Worm (Caenorhabditis elegans) whole organism, L2 larva: Measurements from ENCODE around the gene C15B12.8.

Experiments
- ama-1 ChIP-seq: fragments of 150-350 bp; optimal IDR thresholded peaks from 2 replicates; lab custom pipeline; 2018; ENCODE audit warnings: inconsistent platforms
- ceh-16 ChIP-seq: fragments of 150-350 bp; optimal IDR thresholded peaks from 2 replicates; lab custom pipeline; 2014; ENCODE audit warnings: missing biosample characterization, missing genetic modification characterization
- lin-11 ChIP-seq: fragments of 150-350 bp; sonication (generic microtip); optimal IDR thresholded peaks from 2 replicates; lab custom pipeline; 2014; ENCODE audit warnings: missing biosample characterization, missing genetic modification characterization, inconsistent platforms, mixed read lengths
- mdl-1 ChIP-seq, 2 experiments: fragments of 150-350 bp in 1 of 2; sonication (generic microtip) in 1 of 2; optimal IDR thresholded peaks; 2 replicates each; lab custom pipeline; 2017; ENCODE audit warnings: missing biosample characterization in 2 of 2, missing genetic modification characterization in 2 of 2
- nhr-10 ChIP-seq: sonication (generic microtip); optimal IDR thresholded peaks from 2 replicates; lab custom pipeline; 2017; ENCODE audit warnings: missing biosample characterization, missing genetic modification characterization
- nhr-11 ChIP-seq: fragments of 150-350 bp; optimal IDR thresholded peaks from 2 replicates; lab custom pipeline; 2014; ENCODE audit warnings: missing biosample characterization, missing genetic modification characterization
- nhr-237 ChIP-seq: fragments of 150-350 bp; optimal IDR thresholded peaks from 2 replicates; lab custom pipeline; 2014; ENCODE audit warnings: missing biosample characterization, missing genetic modification characterization
- sma-3 ChIP-seq: sonication (generic microtip); optimal IDR thresholded peaks from 2 replicates; lab custom pipeline; 2016; ENCODE audit warnings: missing genetic modification reagents, missing genetic modification characterization, missing compliant biosample characterization
- unc-39 ChIP-seq: fragments of 150-350 bp; optimal IDR thresholded peaks from 2 replicates; lab custom pipeline; 2014; ENCODE audit warnings: missing biosample characterization, missing genetic modification characterization
- unc-62 ChIP-seq: fragments of 150-350 bp; optimal IDR thresholded peaks from 2 replicates; lab custom pipeline; 2014; ENCODE audit warnings: missing biosample characterization, missing genetic modification reagents, missing genetic modification characterization
- zag-1 ChIP-seq: fragments of 150-350 bp; optimal IDR thresholded peaks from 2 replicates; lab custom pipeline; 2014; ENCODE audit warnings: missing biosample characterization, missing genetic modification characterization

DNA sequence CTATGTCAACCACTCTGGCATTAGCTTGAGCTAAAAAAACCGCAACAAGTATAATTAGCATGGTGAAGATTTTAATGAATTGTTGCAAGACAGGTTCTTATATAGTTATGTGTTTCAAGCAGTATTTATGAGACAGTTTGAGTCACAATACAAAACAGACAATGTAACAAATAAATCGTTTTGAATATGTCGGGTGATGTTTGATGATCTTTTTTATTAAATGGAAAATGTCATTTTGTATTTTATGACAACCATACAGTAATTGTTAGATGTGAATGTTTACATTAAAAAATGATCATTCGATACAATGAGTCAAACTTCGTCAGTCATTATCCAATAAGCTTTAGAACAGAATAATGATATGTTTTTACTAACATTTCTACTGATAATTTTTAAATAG lies 30.7 kb upstream of the C15B12.8 start, which contains the start of gene K10C2.7:
- no peak for TF ChIP-seq sma-3
- TF ChIP-seq unc-62: no peak
- TF ChIP-seq zag-1: no peak
- TF ChIP-seq unc-39 (tag; lab: Kevin White, UChicago): no peak
- no peak for TF ChIP-seq ceh-16 (tag; lab: Kevin White, UChicago)
- no peak for TF ChIP-seq nhr-11
- TF ChIP-seq ama-1 (lab: Kevin White, UChicago): no peak
- no peak for TF ChIP-seq lin-11
- no peak for TF ChIP-seq nhr-10 (tag; lab: Kevin White, UChicago)
- TF ChIP-seq mdl-1 (tag; optimal IDR thresholded peaks at IDR 0.05; lab: Kevin White, UChicago): no peak
- no peak for TF ChIP-seq nhr-237 (tag; lab: Kevin White, UChicago)
